Fruit fly (Drosophila melanogaster) whole organism, wandering third instar larva: ENCODE measurements around the gene Dhc36C.

Source experiments
- Abd-B ChIP-seq: fragments of >200 bp; optimal IDR thresholded peaks from 2 replicates; lab custom pipeline; 2017; ENCODE audit warnings: missing biosample characterization, missing genetic modification characterization
- CG32264 ChIP-seq: fragments of 200-800 bp; sonication (Bioruptor generic); optimal IDR thresholded peaks from 2 replicates; lab custom pipeline; 2016; ENCODE audit warnings: missing biosample characterization, missing genetic modification characterization
- CG9705 ChIP-seq: fragments of 200-800 bp; sonication (Bioruptor generic); optimal IDR thresholded peaks from 2 replicates; lab custom pipeline; 2018; ENCODE audit warnings: missing biosample characterization, mild to moderate bottlenecking, missing genetic modification characterization
- CrebA ChIP-seq: fragments of 200-800 bp; sonication (Bioruptor generic); optimal IDR thresholded peaks from 2 replicates; lab custom pipeline; 2016; ENCODE audit warnings: missing biosample characterization, mild to moderate bottlenecking, missing genetic modification characterization, borderline replicate concordance
- Dfd ChIP-seq: fragments of >200 bp; optimal IDR thresholded peaks from 2 replicates; lab custom pipeline; 2017; ENCODE audit warnings: missing biosample characterization, missing genetic modification characterization
- Dif ChIP-seq: fragments of 200-275, 200-300 bp; sonication (Bioruptor generic); optimal IDR thresholded peaks from 2 replicates; lab custom pipeline; 2018; ENCODE audit warnings: missing biosample characterization, missing genetic modification characterization; ENCODE audit not compliant: partially characterized antibody
- GATAd ChIP-seq: sonication (Bioruptor generic); optimal IDR thresholded peaks from 2 replicates; lab custom pipeline; 2016; ENCODE audit warnings: missing biosample characterization, missing genetic modification characterization
- HLH106 ChIP-seq: fragments of 200-800 bp; optimal IDR thresholded peaks from 3 replicates; lab custom pipeline; 2019; ENCODE audit warnings: missing biosample characterization, mild to moderate bottlenecking, missing genetic modification characterization, moderate library complexity
- Hnf4 ChIP-seq: fragments of 200-800 bp; sonication (Bioruptor generic); optimal IDR thresholded peaks from 2 replicates; lab custom pipeline; 2016; ENCODE audit warnings: missing biosample characterization, mild to moderate bottlenecking, missing genetic modification characterization
- Hr78 ChIP-seq: fragments of >200 bp; optimal IDR thresholded peaks from 2 replicates; lab custom pipeline; 2017; ENCODE audit warnings: missing biosample characterization, missing genetic modification characterization
- Hr83 ChIP-seq: fragments of 200-300 bp; sonication (Bioruptor generic); optimal IDR thresholded peaks from 2 replicates; lab custom pipeline; 2016; ENCODE audit warnings: missing biosample characterization, mild to moderate bottlenecking, missing genetic modification characterization, moderate library complexity; ENCODE audit not compliant: poor library complexity, severe bottlenecking
- Jra ChIP-seq: sonication (Bioruptor generic); optimal IDR thresholded peaks from 2 replicates; lab custom pipeline; 2016; ENCODE audit warnings: missing biosample characterization, missing genetic modification characterization
- Mio ChIP-seq: sonication (Bioruptor generic); optimal IDR thresholded peaks from 2 replicates; lab custom pipeline; 2016; ENCODE audit warnings: missing biosample characterization, missing genetic modification characterization
- Myc ChIP-seq: fragments of >200 bp; optimal IDR thresholded peaks from 2 replicates; lab custom pipeline; 2017
- N ChIP-seq: fragments of >200 bp; optimal IDR thresholded peaks from 2 replicates; lab custom pipeline; 2018; ENCODE audit warnings: missing biosample characterization, missing external identifiers, missing genetic modification characterization
- OdsH ChIP-seq: fragments of 200-800 bp; sonication (Bioruptor generic); optimal IDR thresholded peaks from 2 replicates; lab custom pipeline; 2016; ENCODE audit warnings: missing biosample characterization, mild to moderate bottlenecking, missing genetic modification characterization
- Rel ChIP-seq, 2 experiments: fragments of 200-800 bp; sonication (Bioruptor generic) in 1 of 2; optimal IDR thresholded peaks; 2 replicates in 1 of 2; 3 replicates in 1 of 2; lab custom pipeline; 2016 to 2019; ENCODE audit warnings: mild to moderate bottlenecking in 2 of 2, missing biosample characterization in 2 of 2, missing genetic modification characterization in 2 of 2, moderate library complexity in 1 of 2
- Sp1 ChIP-seq: fragments of 200-800 bp; sonication (Bioruptor generic); optimal IDR thresholded peaks from 3 replicates; lab custom pipeline; 2019; ENCODE audit warnings: missing biosample characterization, mild to moderate bottlenecking, missing genetic modification characterization, moderate library complexity
- Vsx2 ChIP-seq: fragments of 200-300, 225-300 bp; sonication (Bioruptor generic); optimal IDR thresholded peaks from 2 replicates; lab custom pipeline; 2018; ENCODE audit warnings: missing biosample characterization, missing genetic modification characterization; ENCODE audit not compliant: partially characterized antibody
- br ChIP-seq: fragments of 200-800 bp; sonication (Bioruptor generic); optimal IDR thresholded peaks from 2 replicates; lab custom pipeline; 2016; ENCODE audit warnings: missing biosample characterization, missing genetic modification characterization
- brk ChIP-seq: fragments of 200-800 bp; sonication (Bioruptor generic); optimal IDR thresholded peaks from 2 replicates; lab custom pipeline; 2016; ENCODE audit warnings: missing biosample characterization, mild to moderate bottlenecking, missing genetic modification characterization
- dl ChIP-seq, 2 experiments: fragments of 175-275, 200-275 bp in 1 of 2; fragments of 200-275 bp in 1 of 2; sonication (Bioruptor generic); optimal IDR thresholded peaks; lab custom pipeline; 2018; ENCODE audit warnings: mild to moderate bottlenecking in 2 of 2, missing biosample characterization in 2 of 2, missing genetic modification characterization in 2 of 2, moderate library complexity in 2 of 2; ENCODE audit not compliant: partially characterized antibody in 2 of 2, insufficient read depth in 1 of 2
- dmrt93B ChIP-seq: fragments of 200-800 bp; sonication (Bioruptor generic); optimal IDR thresholded peaks from 2 replicates; lab custom pipeline; 2018; ENCODE audit warnings: missing biosample characterization, mild to moderate bottlenecking, missing genetic modification characterization
- dsf ChIP-seq: sonication (Bioruptor generic); optimal IDR thresholded peaks from 2 replicates; lab custom pipeline; 2016; ENCODE audit warnings: missing biosample characterization, missing genetic modification characterization, borderline replicate concordance
- ey ChIP-seq: fragments of 200-800 bp; sonication (Bioruptor generic); optimal IDR thresholded peaks from 2 replicates; lab custom pipeline; 2016; ENCODE audit warnings: missing biosample characterization, missing genetic modification characterization
- foxo ChIP-seq, 2 experiments: fragments of 200-800 bp; sonication (Bioruptor generic); optimal IDR thresholded peaks; 2 replicates in 1 of 2; 3 replicates in 1 of 2; lab custom pipeline; 2016 to 2017; ENCODE audit warnings: missing biosample characterization in 2 of 2, missing genetic modification characterization in 2 of 2
- fru ChIP-seq: fragments of 200-800 bp; sonication (Bioruptor generic); optimal IDR thresholded peaks from 3 replicates; lab custom pipeline; 2016; ENCODE audit warnings: missing biosample characterization, mild to moderate bottlenecking, missing genetic modification characterization
- h ChIP-seq: fragments of 200-800 bp; sonication (Bioruptor generic); optimal IDR thresholded peaks from 3 replicates; lab custom pipeline; 2016; ENCODE audit warnings: missing biosample characterization, mild to moderate bottlenecking, missing genetic modification characterization
- jim ChIP-seq: fragments of 175-275, 200-325 bp; sonication (Bioruptor generic); optimal IDR thresholded peaks from 2 replicates; lab custom pipeline; 2016; ENCODE audit warnings: missing biosample characterization, mild to moderate bottlenecking, missing genetic modification characterization
- lola ChIP-seq: fragments of >200 bp; optimal IDR thresholded peaks from 2 replicates; lab custom pipeline; 2017; ENCODE audit warnings: missing biosample characterization, missing genetic modification characterization
- pan ChIP-seq: fragments of >200 bp; optimal IDR thresholded peaks from 2 replicates; lab custom pipeline; 2017
- psq ChIP-seq: fragments of 200-800 bp; sonication (Bioruptor generic); optimal IDR thresholded peaks from 3 replicates; lab custom pipeline; 2017; ENCODE audit warnings: missing biosample characterization, mild to moderate bottlenecking, missing genetic modification characterization, moderate library complexity
- rgr ChIP-seq: fragments of 200-800 bp; sonication (Bioruptor generic); optimal IDR thresholded peaks from 3 replicates; lab custom pipeline; 2016; ENCODE audit warnings: missing biosample characterization, mild to moderate bottlenecking, missing genetic modification characterization
- sage ChIP-seq: fragments of 200-800 bp; sonication (Bioruptor generic); optimal IDR thresholded peaks from 2 replicates; lab custom pipeline; 2016; ENCODE audit warnings: missing biosample characterization, mild to moderate bottlenecking, missing genetic modification characterization
- sv ChIP-seq: fragments of 200-800 bp; sonication (Bioruptor generic); optimal IDR thresholded peaks from 3 replicates; lab custom pipeline; 2016; ENCODE audit warnings: missing biosample characterization, missing genetic modification characterization
- tai ChIP-seq: sonication (Bioruptor generic); optimal IDR thresholded peaks from 2 replicates; lab custom pipeline; 2016; ENCODE audit warnings: missing biosample characterization, missing genetic modification characterization
- usp ChIP-seq: fragments of >200 bp; optimal IDR thresholded peaks from 2 replicates; lab custom pipeline; 2017; ENCODE audit warnings: missing biosample characterization, missing genetic modification characterization
- woc ChIP-seq: sonication (Bioruptor generic); optimal IDR thresholded peaks from 2 replicates; lab custom pipeline; 2016; ENCODE audit warnings: missing biosample characterization, mild to moderate bottlenecking, missing genetic modification characterization

Dhc36C gene

dm6 chr2L:17497108-17497507 is 4.1 kb upstream of the Dhc36C start, which contains the start of gene qua:
Gene qua, minus strand, starts transcription at chr2L:17497208.
- TF ChIP-seq dl (GFP tag; optimal IDR thresholded peaks at IDR 0.05; lab: Kevin White, UChicago; ENCODE audit: insufficient read depth in 1 of 2, partially characterized antibody in 2 of 2) (no peak), Sp1 (GFP tag; lab: Kevin White, UChicago) (no peak), woc (GFP tag; lab: Kevin White, UChicago) (no peak), Vsx2 (no peak), Hr78 (GFP tag; lab: Kevin White, UChicago) (no peak), br (GFP tag; lab: Kevin White, UChicago) (no peak), h (no peak), psq (GFP tag; lab: Kevin White, UChicago) (no peak), Myc (no peak), Jra (GFP tag; lab: Kevin White, UChicago) (no peak), brk (no peak), Dif (GFP tag; lab: Kevin White, UChicago) (no peak), Abd-B (no peak), dmrt93B (GFP tag; lab: Kevin White, UChicago) (no peak), Hnf4 (GFP tag; lab: Kevin White, UChicago) (no peak), CrebA (no peak)

- no peak for TF ChIP-seq lola (GFP tag; lab: Kevin White, UChicago)
Measured at dm6 chr2L:17498721-17499120, 2.5 kb upstream of the Dhc36C start, which contains the start of gene CG15142. Gene CG15142, minus strand, starts transcription at chr2L:17498821.

dm6 chr2L:17514090-17514715 is 13.0 kb downstream of the Dhc36C start:
- TF ChIP-seq Rel (GFP tag; optimal IDR thresholded peaks at IDR 0.05; lab: Kevin White, UChicago) (no peak), Rel (tag; optimal IDR thresholded peaks at IDR 0.05; lab: Kevin White, UChicago) (no peak), CG9705 (GFP tag; lab: Kevin White, UChicago) (no peak), tai (GFP tag; lab: Kevin White, UChicago) (no peak), foxo (GFP tag; optimal IDR thresholded peaks at IDR 0.05; lab: Kevin White, UChicago) (peak in 1 of 2 experiments; percentile 75), Abd-B (no peak), dl (GFP tag; optimal IDR thresholded peaks at IDR 0.05; lab: Kevin White, UChicago; ENCODE audit: insufficient read depth in 1 of 2, partially characterized antibody in 2 of 2) (no peak), OdsH (peak; percentile 70), sage (GFP tag; lab: Kevin White, UChicago) (no peak), N (GFP tag; lab: Kevin White, UChicago) (no peak), HLH106 (peak; percentile 83), GATAd (GFP tag; lab: Kevin White, UChicago) (no peak), psq (GFP tag; lab: Kevin White, UChicago) (no peak), dsf (GFP tag; lab: Kevin White, UChicago) (no peak), usp (no peak), woc (GFP tag; lab: Kevin White, UChicago) (peak; percentile 52), Hr83 (no peak), Hr78 (GFP tag; lab: Kevin White, UChicago) (no peak), ey (GFP tag; lab: Kevin White, UChicago) (peak; percentile 70), fru (peak; percentile 80), Myc (no peak), Dfd (GFP tag; lab: Kevin White, UChicago) (no peak), Mio (no peak), jim (GFP tag; lab: Kevin White, UChicago) (no peak), brk (no peak), br (GFP tag; lab: Kevin White, UChicago) (peak; percentile 67), rgr (GFP tag; lab: Kevin White, UChicago) (peak; percentile 75), sv (GFP tag; lab: Kevin White, UChicago) (peak; percentile 63), Hnf4 (GFP tag; lab: Kevin White, UChicago) (peak; percentile 54), lola (GFP tag; lab: Kevin White, UChicago) (no peak), pan (no peak), CG32264 (no peak), Dif (GFP tag; lab: Kevin White, UChicago) (no peak), CrebA (no peak), Sp1 (GFP tag; lab: Kevin White, UChicago) (peak; percentile 78), h (peak; percentile 79), Vsx2 (no peak), Jra (GFP tag; lab: Kevin White, UChicago) (peak; percentile 37), dmrt93B (GFP tag; lab: Kevin White, UChicago) (peak; percentile 57)
